Worm (Caenorhabditis elegans) whole organism, L2 larva: Measurements from ENCODE around the gene Y41E3.18.

Experiments
- R02D3.7 ChIP-seq: fragments of 150-350 bp; optimal IDR thresholded peaks from 2 replicates; lab custom pipeline; 2014; ENCODE audit warnings: missing biosample characterization, missing genetic modification characterization
- alr-1 ChIP-seq: fragments of 150-350 bp; optimal IDR thresholded peaks from 2 replicates; lab custom pipeline; 2014; ENCODE audit warnings: missing biosample characterization, missing genetic modification characterization
- lin-39 ChIP-seq: fragments of 150-350 bp; optimal IDR thresholded peaks from 2 replicates; lab custom pipeline; 2014; ENCODE audit warnings: missing biosample characterization, missing genetic modification reagents, missing genetic modification characterization
- nhr-12 ChIP-seq: fragments of 150-350 bp; optimal IDR thresholded peaks from 2 replicates; lab custom pipeline; 2014; ENCODE audit warnings: missing biosample characterization, missing genetic modification characterization
- unc-62 ChIP-seq: fragments of 150-350 bp; optimal IDR thresholded peaks from 2 replicates; lab custom pipeline; 2014; ENCODE audit warnings: missing biosample characterization, missing genetic modification reagents, missing genetic modification characterization
- ztf-1 ChIP-seq: fragments of 200-800 bp; sonication (Bioruptor generic); conservative IDR thresholded peaks from 2 replicates; pipeline ENCODE4 v1.3.6; 2022; ENCODE audit warnings: missing genetic modification characterization, missing compliant biosample characterization
- ztf-11 ChIP-seq: sonication (generic microtip); optimal IDR thresholded peaks from 2 replicates; lab custom pipeline; 2017; ENCODE audit warnings: missing biosample characterization, missing genetic modification characterization

DNA sequence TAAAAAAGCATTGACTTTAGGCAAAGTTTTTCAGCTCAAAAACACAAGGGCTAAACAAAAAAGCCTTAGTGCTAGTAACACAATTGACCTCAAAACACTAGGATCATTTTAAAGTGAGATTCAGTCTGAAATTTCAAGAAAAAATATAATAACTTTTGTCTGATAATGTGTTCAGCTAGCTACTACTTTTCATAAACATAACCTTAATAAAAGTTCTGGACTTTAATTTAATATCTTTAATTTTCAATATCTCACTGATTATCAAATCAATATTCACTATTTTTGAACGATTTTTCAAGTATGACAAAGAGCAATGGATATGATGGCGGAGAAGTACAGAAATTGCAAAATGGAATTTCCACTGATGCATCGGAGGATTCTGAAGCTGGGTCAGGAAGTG lies 48.8 kb upstream of the Y41E3.18 start, which contains the start of gene M199.135:
- TF ChIP-seq ztf-11 (tag; lab: Kevin White, UChicago) (no peak), R02D3.7 (tag; lab: Kevin White, UChicago) (no peak), nhr-12 (no peak), lin-39 (no peak), alr-1 (tag; lab: Kevin White, UChicago) (no peak), unc-62 (GFP tag; lab: Kevin White, UChicago) (no peak), ztf-1 (no peak)
